Worm (Caenorhabditis elegans) whole organism, L4 larva: ENCODE data around the gene R166.3.

Experiments used
- ZK546.5 ChIP-seq, 2 experiments: sonication (generic microtip); optimal IDR thresholded peaks; 2 replicates each; lab custom pipeline; 2017; ENCODE audit warnings: missing biosample characterization in 2 of 2, missing genetic modification characterization in 2 of 2
- dve-1 ChIP-seq: sonication (generic microtip); optimal IDR thresholded peaks from 2 replicates; lab custom pipeline; 2017; ENCODE audit warnings: antibody characterized with exemption, mild to moderate bottlenecking, missing genetic modification characterization, missing compliant biosample characterization; ENCODE audit not compliant: insufficient read depth
- egl-27 ChIP-seq: sonication (generic microtip); optimal IDR thresholded peaks from 3 replicates; lab custom pipeline; 2017; ENCODE audit warnings: missing biosample characterization, missing genetic modification reagents, missing genetic modification characterization
- lin-15B ChIP-seq: fragments of 150-350 bp; sonication (generic microtip); optimal IDR thresholded peaks from 3 replicates; lab custom pipeline; 2014; ENCODE audit warnings: missing biosample characterization, missing genetic modification characterization
- nhr-10 ChIP-seq: fragments of 150-350 bp; optimal IDR thresholded peaks from 2 replicates; lab custom pipeline; 2014; ENCODE audit warnings: missing biosample characterization, missing genetic modification characterization
- nhr-102 ChIP-seq: sonication (generic microtip); optimal IDR thresholded peaks from 2 replicates; lab custom pipeline; 2016; ENCODE audit warnings: mild to moderate bottlenecking, missing genetic modification characterization, moderate library complexity, missing compliant biosample characterization
- nhr-76 ChIP-seq: fragments of 150-350 bp; optimal IDR thresholded peaks from 2 replicates; lab custom pipeline; 2014; ENCODE audit warnings: missing biosample characterization, missing genetic modification characterization
- nhr-77 ChIP-seq: fragments of 150-350 bp; optimal IDR thresholded peaks from 2 replicates; lab custom pipeline; 2014; ENCODE audit warnings: missing biosample characterization, missing genetic modification characterization
- skn-1 ChIP-seq: fragments of 150-350 bp; optimal IDR thresholded peaks from 2 replicates; lab custom pipeline; 2014; ENCODE audit warnings: missing biosample characterization, missing genetic modification characterization
- unc-39 ChIP-seq: sonication (generic microtip); optimal IDR thresholded peaks from 2 replicates; lab custom pipeline; 2017; ENCODE audit warnings: missing biosample characterization, missing genetic modification characterization
- zag-1 ChIP-seq: fragments of 150-350 bp; optimal IDR thresholded peaks from 2 replicates; lab custom pipeline; 2014; ENCODE audit warnings: missing biosample characterization, missing genetic modification characterization

DNA sequence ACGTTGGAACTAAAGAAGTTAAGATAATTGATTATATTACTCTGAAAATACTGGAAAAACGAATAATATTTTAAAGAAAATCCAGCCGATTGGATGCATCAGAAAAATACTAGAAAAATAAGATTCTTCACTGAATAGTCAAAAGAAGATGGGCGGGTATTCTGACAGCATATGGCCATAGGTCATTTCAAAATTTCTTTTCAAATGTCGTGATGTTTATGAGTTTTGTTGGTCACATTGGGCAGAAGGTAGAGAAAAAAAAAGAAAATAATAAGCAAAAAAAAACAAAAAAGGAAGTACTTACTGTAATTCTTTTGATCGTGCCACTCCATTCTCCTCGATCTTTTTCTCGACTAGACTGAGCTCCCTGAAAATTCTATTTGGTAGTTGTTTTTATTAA, 15.5 kb downstream of the R166.3 start, which contains the start of gene F59B10.5:
- no peak for TF ChIP-seq nhr-10 (tag; lab: Kevin White, UChicago)
- no peak for TF ChIP-seq lin-15B (tag; lab: Kevin White, UChicago)
- no peak for TF ChIP-seq skn-1
- TF ChIP-seq dve-1 (tag; lab: Kevin White, UChicago) = no peak
- TF ChIP-seq zag-1 (tag; lab: Kevin White, UChicago) = no peak
- TF ChIP-seq unc-39 (tag; lab: Kevin White, UChicago) = no peak
- TF ChIP-seq nhr-77 (tag; lab: Kevin White, UChicago) = no peak
- TF ChIP-seq egl-27 (tag; lab: Kevin White, UChicago) = no peak
- no peak for TF ChIP-seq nhr-76 (tag; lab: Kevin White, UChicago)
- no peak for TF ChIP-seq nhr-102 (tag; lab: Kevin White, UChicago)
- no peak for TF ChIP-seq ZK546.5 (tag; optimal IDR thresholded peaks at IDR 0.05; lab: Kevin White, UChicago)
